Fruit fly (Drosophila melanogaster) whole organism, adult: Measurements from ENCODE around the gene CG42764.

ENCODE experiments used
- CG11617 ChIP-seq: fragments of 200-800 bp; sonication (Bioruptor generic); optimal IDR thresholded peaks from 2 replicates; lab custom pipeline; 2017; ENCODE audit warnings: mild to moderate bottlenecking, missing biosample characterization, missing genetic modification reagents, missing genetic modification characterization
- CG12768 ChIP-seq: fragments of 200-800 bp; sonication (Bioruptor generic); optimal IDR thresholded peaks from 2 replicates; lab custom pipeline; 2017; ENCODE audit warnings: missing biosample characterization, missing genetic modification characterization, mild to moderate bottlenecking, moderate library complexity, missing genetic modification reagents
- CG1620 ChIP-seq: fragments of 200-800 bp; sonication (Bioruptor generic); optimal IDR thresholded peaks from 2 replicates; lab custom pipeline; 2016; ENCODE audit warnings: missing biosample characterization, missing genetic modification characterization
- CG5204 ChIP-seq: fragments of 200-800 bp; sonication (Bioruptor generic); optimal IDR thresholded peaks from 2 replicates; lab custom pipeline; 2016; ENCODE audit warnings: missing biosample characterization, missing genetic modification characterization
- CG7101 ChIP-seq: fragments of 200-800 bp; sonication (Bioruptor generic); optimal IDR thresholded peaks from 2 replicates; lab custom pipeline; 2018; ENCODE audit warnings: missing biosample characterization, mild to moderate bottlenecking, missing genetic modification characterization, moderate library complexity
- Clk ChIP-seq: fragments of 200-800 bp; sonication (Bioruptor generic); optimal IDR thresholded peaks from 2 replicates; lab custom pipeline; 2017; ENCODE audit warnings: missing biosample characterization, missing genetic modification characterization
- cic ChIP-seq: fragments of 200-800 bp; sonication (Bioruptor generic); optimal IDR thresholded peaks from 2 replicates; lab custom pipeline; 2017; ENCODE audit warnings: missing biosample characterization, mild to moderate bottlenecking, missing genetic modification characterization, moderate library complexity
- cnc ChIP-seq, 2 experiments: fragments of >200 bp; optimal IDR thresholded peaks; 2 replicates each; lab custom pipeline; 2017
- kay ChIP-seq: fragments of 200-800 bp; sonication (Bioruptor generic); peaks from one replicate; lab custom pipeline; 2016; ENCODE audit warnings: missing biosample characterization, missing genetic modification characterization, borderline replicate concordance
- ovo ChIP-seq: fragments of 200-800 bp; sonication (Bioruptor generic); optimal IDR thresholded peaks from 2 replicates; lab custom pipeline; 2016; ENCODE audit warnings: missing biosample characterization, missing genetic modification characterization
- pad ChIP-seq: fragments of 200-800 bp; sonication (Bioruptor generic); optimal IDR thresholded peaks from 3 replicates; lab custom pipeline; 2017; ENCODE audit warnings: missing biosample characterization, missing genetic modification characterization, mild to moderate bottlenecking, moderate library complexity, missing genetic modification reagents
- tj ChIP-seq: fragments of 200-800 bp; sonication (Bioruptor generic); optimal IDR thresholded peaks from 3 replicates; lab custom pipeline; 2017; ENCODE audit warnings: missing biosample characterization, mild to moderate bottlenecking, missing genetic modification characterization, moderate library complexity
- toe ChIP-seq: fragments of 200-800 bp; sonication (Bioruptor generic); optimal IDR thresholded peaks from 2 replicates; lab custom pipeline; 2016; ENCODE audit warnings: missing biosample characterization, missing genetic modification characterization

DNA sequence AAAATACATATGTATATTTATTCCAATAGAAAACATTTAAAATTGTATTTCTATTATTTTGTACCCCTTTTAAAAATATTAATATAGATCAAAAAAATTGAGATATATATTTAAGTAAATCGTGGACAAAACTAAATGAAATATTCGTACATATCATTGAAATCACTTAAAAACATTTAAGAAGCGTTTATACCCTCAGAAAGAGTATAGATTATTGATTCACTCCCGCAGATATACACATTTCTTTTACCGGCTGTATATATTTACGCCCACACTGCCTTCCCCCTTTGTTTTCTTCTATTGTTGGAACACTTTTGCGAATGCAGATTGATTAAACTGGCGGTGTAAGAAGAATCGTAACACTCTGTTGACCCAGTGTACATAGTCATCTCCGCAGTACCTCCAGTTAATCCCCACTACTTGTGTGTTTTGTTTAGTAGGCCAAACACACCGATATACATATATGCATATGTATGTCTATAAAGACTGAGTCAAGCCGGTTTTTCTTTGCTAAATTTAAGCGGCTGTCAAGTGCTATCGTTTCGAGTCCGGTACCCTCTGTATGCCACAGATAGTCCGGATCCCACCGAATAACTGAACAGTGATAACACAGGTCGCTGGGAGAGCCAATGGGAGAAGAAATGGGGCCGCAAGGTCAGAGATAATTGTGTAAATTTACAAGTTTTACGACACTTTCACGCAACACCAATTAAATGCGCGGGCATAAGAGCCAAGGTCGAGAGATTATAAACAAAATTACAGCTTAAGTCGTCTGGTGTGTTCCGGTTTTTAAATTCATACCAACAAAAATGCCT is 5.9 kb upstream of the CG42764 start:
- TF ChIP-seq tj (GFP tag; lab: Kevin White, UChicago) (no peak), CG5204 (GFP tag; lab: Kevin White, UChicago) (peak; percentile 17), ovo (GFP tag; lab: Kevin White, UChicago) (peak; percentile 53), kay (GFP tag; lab: Kevin White, UChicago) (peak; percentile 50), cic (GFP tag; lab: Kevin White, UChicago) (peak; percentile 71), CG7101 (tag; lab: Kevin White, UChicago) (peak; percentile 76), Clk (GFP tag; lab: Kevin White, UChicago) (no peak), CG1620 (peak; percentile 12), toe (peak; percentile 46), pad (GFP tag; lab: Kevin White, UChicago) (peak; percentile 50), CG12768 (GFP tag; lab: Kevin White, UChicago) (peak; percentile 32), CG11617 (peak; percentile 41), cnc (optimal IDR thresholded peaks at IDR 0.05; lab: Kevin White, UChicago) (no peak)
